Worm (Caenorhabditis elegans) whole organism, late embryonic: Measurements from ENCODE around the gene cky-1.
A peak's percentile ranks its signal among the peaks of the same experiment; 100 is the strongest.

Experiments
- C08G9.2 ChIP-seq: sonication (generic microtip); optimal IDR thresholded peaks from 2 replicates; lab custom pipeline; 2016; ENCODE audit warnings: mild to moderate bottlenecking, missing genetic modification characterization, moderate library complexity, missing compliant biosample characterization
- C38D4.7 ChIP-seq: fragments of 200-800 bp; sonication (Bioruptor generic); optimal IDR thresholded peaks from 2 replicates; lab custom pipeline; 2018; ENCODE audit warnings: mild to moderate bottlenecking, missing genetic modification characterization, moderate library complexity, missing compliant biosample characterization
- F13H6.1 ChIP-seq: sonication (generic microtip); optimal IDR thresholded peaks from 2 replicates; lab custom pipeline; 2016; ENCODE audit warnings: missing genetic modification characterization, missing compliant biosample characterization
- K02D7.2 ChIP-seq: sonication (generic microtip); optimal IDR thresholded peaks from 2 replicates; lab custom pipeline; 2017; ENCODE audit warnings: mild to moderate bottlenecking, missing genetic modification characterization, missing compliant biosample characterization
- K09A11.1 ChIP-seq: sonication (generic microtip); optimal IDR thresholded peaks from 2 replicates; lab custom pipeline; 2017; ENCODE audit warnings: antibody characterized with exemption, mild to moderate bottlenecking, missing genetic modification characterization, missing compliant biosample characterization; ENCODE audit not compliant: insufficient read depth
- Y22D7AL.16 ChIP-seq: sonication (generic microtip); optimal IDR thresholded peaks from 2 replicates; lab custom pipeline; 2016; ENCODE audit warnings: missing genetic modification characterization, missing compliant biosample characterization
- ahr-1 ChIP-seq: sonication (generic microtip); optimal IDR thresholded peaks from 2 replicates; lab custom pipeline; 2016; ENCODE audit warnings: missing genetic modification characterization, missing compliant biosample characterization
- ama-1 ChIP-seq: fragments of 150-350 bp; optimal IDR thresholded peaks from 2 replicates; lab custom pipeline; 2014
- ceh-14 ChIP-seq: sonication (generic microtip); optimal IDR thresholded peaks from 2 replicates; lab custom pipeline; 2016; ENCODE audit warnings: missing genotype, missing genetic modification characterization, missing compliant biosample characterization
- ceh-24 ChIP-seq: sonication (generic microtip); optimal IDR thresholded peaks from 2 replicates; lab custom pipeline; 2016; ENCODE audit warnings: mild to moderate bottlenecking, missing genetic modification characterization, missing compliant biosample characterization
- ceh-31 ChIP-seq: sonication (generic microtip); optimal IDR thresholded peaks from 2 replicates; lab custom pipeline; 2016; ENCODE audit warnings: missing genetic modification characterization, missing compliant biosample characterization
- ceh-34 ChIP-seq: sonication (generic microtip); optimal IDR thresholded peaks from 2 replicates; lab custom pipeline; 2016; ENCODE audit warnings: mild to moderate bottlenecking, missing genetic modification characterization, missing compliant biosample characterization
- ceh-45 ChIP-seq: fragments of 200-800 bp; sonication (Bioruptor generic); IDR thresholded peaks from 2 replicates; pipeline ENCODE4 v1.3.6; 2022; ENCODE audit warnings: missing genetic modification reagents, missing genetic modification characterization, missing compliant biosample characterization
- ceh-48 ChIP-seq: sonication (generic microtip); optimal IDR thresholded peaks from 2 replicates; lab custom pipeline; 2016; ENCODE audit warnings: missing genetic modification characterization, inconsistent platforms, missing compliant biosample characterization
- ceh-6 ChIP-seq: fragments of 200-800 bp; sonication (Bioruptor generic); optimal IDR thresholded peaks from 2 replicates; lab custom pipeline; 2018; ENCODE audit warnings: mild to moderate bottlenecking, missing genetic modification characterization, missing compliant biosample characterization
- che-1 ChIP-seq: sonication (generic microtip); optimal IDR thresholded peaks from 2 replicates; lab custom pipeline; 2016; ENCODE audit warnings: mild to moderate bottlenecking, missing genetic modification characterization, missing compliant biosample characterization
- dve-1 ChIP-seq: sonication (generic microtip); optimal IDR thresholded peaks from 2 replicates; lab custom pipeline; 2017; ENCODE audit warnings: antibody characterized with exemption, mild to moderate bottlenecking, missing genetic modification characterization, missing compliant biosample characterization
- elt-2 ChIP-seq: sonication (generic microtip); optimal IDR thresholded peaks from 2 replicates; lab custom pipeline; 2016; ENCODE audit warnings: missing genetic modification reagents, missing genetic modification characterization, missing compliant biosample characterization
- ets-4 ChIP-seq: sonication (generic microtip); optimal IDR thresholded peaks from 2 replicates; lab custom pipeline; 2016; ENCODE audit warnings: missing genetic modification characterization, missing compliant biosample characterization
- fax-1 ChIP-seq: sonication (generic microtip); optimal IDR thresholded peaks from 2 replicates; lab custom pipeline; 2016; ENCODE audit warnings: missing genotype, missing genetic modification characterization, missing compliant biosample characterization
- fkh-6 ChIP-seq: sonication (generic microtip); optimal IDR thresholded peaks from 2 replicates; lab custom pipeline; 2016; ENCODE audit warnings: missing genetic modification characterization, missing compliant biosample characterization
- hlh-13 ChIP-seq: fragments of 200-800 bp; sonication (Bioruptor generic); optimal IDR thresholded peaks from 2 replicates; lab custom pipeline; 2018; ENCODE audit warnings: mild to moderate bottlenecking, missing genetic modification characterization, missing compliant biosample characterization
- hlh-15 ChIP-seq: sonication (generic microtip); optimal IDR thresholded peaks from 2 replicates; lab custom pipeline; 2016; ENCODE audit warnings: missing genetic modification characterization, missing compliant biosample characterization
- hlh-30 ChIP-seq: sonication (generic microtip); optimal IDR thresholded peaks from 2 replicates; lab custom pipeline; 2017; ENCODE audit warnings: antibody characterized with exemption, missing genetic modification characterization, missing compliant biosample characterization; ENCODE audit not compliant: insufficient read depth
- hlh-8 ChIP-seq: sonication (generic microtip); optimal IDR thresholded peaks from 2 replicates; lab custom pipeline; 2016; ENCODE audit warnings: missing genotype, missing genetic modification characterization, missing compliant biosample characterization
- lim-6 ChIP-seq: sonication (generic microtip); optimal IDR thresholded peaks from 2 replicates; lab custom pipeline; 2016; ENCODE audit warnings: missing genetic modification characterization, missing compliant biosample characterization
- madf-2 ChIP-seq: sonication (generic microtip); optimal IDR thresholded peaks from 2 replicates; lab custom pipeline; 2017; ENCODE audit warnings: missing genetic modification characterization, missing compliant biosample characterization
- nfya-1 ChIP-seq: sonication (generic microtip); optimal IDR thresholded peaks from 2 replicates; lab custom pipeline; 2017; ENCODE audit warnings: missing genetic modification characterization, mild to moderate bottlenecking, missing compliant biosample characterization, antibody characterized with exemption, moderate library complexity
- nhr-11 ChIP-seq: fragments of 150-350 bp; optimal IDR thresholded peaks from 2 replicates; lab custom pipeline; 2014; ENCODE audit warnings: missing biosample characterization, missing genetic modification characterization
- npax-4 ChIP-seq: sonication (generic microtip); optimal IDR thresholded peaks from 2 replicates; lab custom pipeline; 2016; ENCODE audit warnings: missing genetic modification characterization, missing compliant biosample characterization
- odd-2 ChIP-seq: sonication (generic microtip); optimal IDR thresholded peaks from 2 replicates; lab custom pipeline; 2017; ENCODE audit warnings: antibody characterized with exemption, mild to moderate bottlenecking, missing genetic modification characterization, missing compliant biosample characterization
- pag-3 ChIP-seq: sonication (generic microtip); optimal IDR thresholded peaks from 2 replicates; lab custom pipeline; 2016; ENCODE audit warnings: missing compliant biosample characterization, missing genetic modification characterization, borderline replicate concordance
- pax-1 ChIP-seq: fragments of 150-350 bp; optimal IDR thresholded peaks from 2 replicates; lab custom pipeline; 2014; ENCODE audit warnings: missing biosample characterization, missing genetic modification characterization
- pha-4 ChIP-seq: fragments of 150-350 bp; optimal IDR thresholded peaks from 2 replicates; lab custom pipeline; 2018; ENCODE audit warnings: missing biosample characterization, missing genetic modification reagents, missing genetic modification characterization
- ref-2 ChIP-seq: sonication (generic microtip); optimal IDR thresholded peaks from 2 replicates; lab custom pipeline; 2016; ENCODE audit warnings: missing genetic modification characterization, missing compliant biosample characterization
- sdc-2 ChIP-seq: sonication (generic microtip); optimal IDR thresholded peaks from 2 replicates; lab custom pipeline; 2016; ENCODE audit warnings: missing genotype, missing genetic modification characterization, missing compliant biosample characterization
- sox-4 ChIP-seq: sonication (generic microtip); optimal IDR thresholded peaks from 2 replicates; lab custom pipeline; 2017; ENCODE audit warnings: mild to moderate bottlenecking, missing genetic modification characterization, inconsistent platforms, missing compliant biosample characterization
- tbx-2 ChIP-seq: sonication (generic microtip); optimal IDR thresholded peaks from 2 replicates; lab custom pipeline; 2016; ENCODE audit warnings: missing genetic modification characterization, missing compliant biosample characterization
- ttx-3 ChIP-seq: sonication (generic microtip); optimal IDR thresholded peaks from 2 replicates; lab custom pipeline; 2016; ENCODE audit warnings: missing genetic modification reagents, missing genetic modification characterization, missing compliant biosample characterization
- unc-55 ChIP-seq: sonication (generic microtip); optimal IDR thresholded peaks from 2 replicates; lab custom pipeline; 2017; ENCODE audit warnings: missing biosample characterization, missing genetic modification reagents, missing genetic modification characterization
- zip-5 ChIP-seq: sonication (generic microtip); optimal IDR thresholded peaks from 2 replicates; lab custom pipeline; 2016; ENCODE audit warnings: missing genetic modification characterization, missing compliant biosample characterization
- ztf-16 ChIP-seq: sonication (generic microtip); optimal IDR thresholded peaks from 2 replicates; lab custom pipeline; 2017; ENCODE audit warnings: missing genetic modification characterization, missing compliant biosample characterization

The cky-1 gene

DNA sequence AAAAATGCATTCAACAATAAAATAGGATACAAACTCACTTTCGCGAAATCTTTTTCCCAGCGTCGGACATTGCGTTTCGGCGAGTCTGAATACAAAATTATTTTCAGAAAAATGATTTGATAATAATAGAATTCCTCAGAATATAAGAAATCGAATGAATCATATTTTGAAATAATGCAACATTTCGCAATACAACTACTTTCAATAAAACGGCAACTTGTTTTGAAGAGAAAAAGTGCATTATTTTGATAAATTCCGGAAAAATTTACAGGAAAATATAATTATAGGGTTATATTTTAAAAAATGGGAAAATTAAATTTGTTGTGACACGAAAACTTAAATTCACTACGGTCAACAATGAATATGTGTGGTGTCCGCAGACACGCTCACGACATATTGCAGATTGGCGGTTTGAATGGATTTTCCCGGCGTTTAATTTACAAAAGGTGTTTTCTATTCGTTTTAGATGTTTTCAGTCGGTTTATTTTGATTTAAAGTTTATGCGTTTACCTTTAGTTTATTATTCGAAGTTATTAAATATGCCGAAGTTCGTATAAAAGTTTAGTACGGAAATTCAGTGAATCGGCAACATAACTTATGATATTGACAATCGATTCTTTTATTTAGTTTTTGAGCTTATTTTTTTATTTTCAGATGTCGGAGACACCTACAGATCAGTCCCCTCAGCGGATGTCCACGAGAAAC, 26.9 kb downstream of the cky-1 start, which contains the start of the genes abcf-1 and scc-3:
Gene abcf-1 (minus strand): TSS at position 85 of the 705 bp plus-strand sequence.
Gene scc-3 (plus strand): TSS at position 655 of the 705 bp plus-strand sequence.
- TF ChIP-seq nfya-1 (tag; lab: Kevin White, UChicago), result peak; percentile 11
- TF ChIP-seq pha-4 (tag; lab: Kevin White, UChicago), result no peak

ce11 chrV:12768946-12769345, 32.4 kb downstream of the cky-1 start, which contains the start of gene srt-43:
Gene srt-43 (plus strand): TSS chrV:12769246.
- TF ChIP-seq ceh-14 (no peak), ets-4 (no peak)
- TF ChIP-seq, all 69 proteins: peak for 0

DNA sequence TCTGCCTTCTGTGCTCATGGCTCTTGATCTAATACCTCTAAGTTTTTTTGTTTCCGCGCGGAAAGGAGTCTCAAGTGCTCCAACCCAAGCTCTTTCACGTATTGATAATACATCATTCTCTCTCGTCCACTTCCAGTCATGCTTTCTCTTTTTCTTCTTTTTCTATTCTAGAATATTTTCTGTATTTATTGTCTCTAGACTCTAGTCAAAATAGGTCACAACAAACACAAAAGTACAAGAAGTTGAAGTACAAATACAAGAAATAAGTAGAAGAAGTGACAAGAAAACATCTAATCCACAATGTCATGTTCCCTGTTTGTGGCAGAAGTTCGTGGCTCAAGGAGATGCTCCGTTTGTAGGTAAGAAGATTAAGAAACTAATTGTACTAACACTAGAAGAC, 36.7 kb downstream of the cky-1 start, which contains the start of gene ZC455.1:
Gene ZC455.1 (plus strand): TSS at position 301 of the 400 bp plus-strand sequence.
- TF ChIP-seq hlh-13 (GFP tag; lab: Kevin White, UChicago) (no peak), npax-4 (tag; lab: Kevin White, UChicago) (no peak), Y22D7AL.16 (tag; lab: Kevin White, UChicago) (no peak), K02D7.2 (tag; lab: Kevin White, UChicago) (no peak), che-1 (tag; lab: Kevin White, UChicago) (no peak), F13H6.1 (no peak), fkh-6 (tag; lab: Kevin White, UChicago) (no peak), ahr-1 (tag; lab: Kevin White, UChicago) (no peak), odd-2 (no peak), ceh-31 (tag; lab: Kevin White, UChicago) (no peak), hlh-8 (tag; lab: Kevin White, UChicago) (no peak), ztf-16 (tag; lab: Kevin White, UChicago) (no peak), elt-2 (tag; lab: Kevin White, UChicago) (no peak)

DNA sequence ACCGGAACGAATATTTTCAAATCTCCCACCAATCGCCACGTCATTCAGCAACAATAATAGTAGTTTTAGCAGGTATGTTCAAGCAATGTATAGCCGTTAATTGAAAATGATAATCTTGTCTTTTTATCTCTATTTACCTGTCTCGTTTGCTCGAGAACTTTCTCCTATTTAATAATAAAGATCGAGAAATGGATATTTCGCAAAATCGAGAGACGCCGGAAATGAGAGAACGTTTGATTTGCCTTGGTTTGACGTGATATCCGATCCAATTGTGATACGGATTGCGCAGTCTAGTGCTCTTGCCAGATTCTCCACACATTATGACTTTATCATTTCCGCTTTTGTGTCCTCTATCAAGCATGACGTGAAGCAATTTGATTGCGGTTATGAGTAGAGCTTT, 37.3 kb downstream of the cky-1 start:
- TF ChIP-seq ama-1 (lab: Kevin White, UChicago) (no peak), odd-2 (no peak), C08G9.2 (no peak), nfya-1 (tag; lab: Kevin White, UChicago) (no peak), unc-55 (GFP tag; lab: Kevin White, UChicago) (no peak), ceh-48 (tag; lab: Kevin White, UChicago) (no peak), ceh-45 (GFP tag; lab: Robert Waterston, UW) (no peak), hlh-30 (tag; lab: Kevin White, UChicago) (no peak), ceh-24 (tag; lab: Kevin White, UChicago) (no peak), ceh-14 (no peak), madf-2 (no peak), ztf-16 (tag; lab: Kevin White, UChicago) (no peak), ttx-3 (tag; lab: Kevin White, UChicago) (no peak), fax-1 (tag; lab: Kevin White, UChicago) (no peak), tbx-2 (no peak)

- TF ChIP-seq C38D4.7 (GFP tag; lab: Kevin White, UChicago) (peak; percentile 89), ceh-14 (peak; percentile 88), sox-4 (tag; lab: Kevin White, UChicago) (peak; percentile 94), hlh-15 (tag; lab: Kevin White, UChicago) (peak; percentile 86), ama-1 (lab: Kevin White, UChicago) (no peak), hlh-8 (tag; lab: Kevin White, UChicago) (peak; percentile 51), dve-1 (tag; lab: Kevin White, UChicago) (peak; percentile 81), pax-1 (tag; lab: Kevin White, UChicago) (peak; percentile 7), ahr-1 (tag; lab: Kevin White, UChicago) (peak; percentile 67), ceh-34 (tag; lab: Kevin White, UChicago) (peak; percentile 89), nhr-11 (tag; lab: Kevin White, UChicago) (no peak), npax-4 (tag; lab: Kevin White, UChicago) (peak; percentile 76), pag-3 (tag; lab: Kevin White, UChicago) (peak; percentile 71), madf-2 (peak; percentile 91), sdc-2 (tag; lab: Kevin White, UChicago) (peak; percentile 73), zip-5 (peak; percentile 82), K09A11.1 (tag; lab: Kevin White, UChicago) (peak; percentile 68), ref-2 (tag; lab: Kevin White, UChicago) (peak; percentile 91), hlh-30 (tag; lab: Kevin White, UChicago) (peak; percentile 30), ceh-45 (GFP tag; lab: Robert Waterston, UW) (peak; percentile 96), lim-6 (tag; lab: Kevin White, UChicago) (peak; percentile 75), F13H6.1 (peak; percentile 81), ttx-3 (tag; lab: Kevin White, UChicago) (peak; percentile 88), ceh-6 (GFP tag; lab: Kevin White, UChicago) (peak; percentile 92)
These were observed 43.7 kb downstream of the cky-1 start for ce11 chrV:12780248-12780647.
